Fruit fly (Drosophila melanogaster): ENCODE data around the gene Alp9.

DNA sequence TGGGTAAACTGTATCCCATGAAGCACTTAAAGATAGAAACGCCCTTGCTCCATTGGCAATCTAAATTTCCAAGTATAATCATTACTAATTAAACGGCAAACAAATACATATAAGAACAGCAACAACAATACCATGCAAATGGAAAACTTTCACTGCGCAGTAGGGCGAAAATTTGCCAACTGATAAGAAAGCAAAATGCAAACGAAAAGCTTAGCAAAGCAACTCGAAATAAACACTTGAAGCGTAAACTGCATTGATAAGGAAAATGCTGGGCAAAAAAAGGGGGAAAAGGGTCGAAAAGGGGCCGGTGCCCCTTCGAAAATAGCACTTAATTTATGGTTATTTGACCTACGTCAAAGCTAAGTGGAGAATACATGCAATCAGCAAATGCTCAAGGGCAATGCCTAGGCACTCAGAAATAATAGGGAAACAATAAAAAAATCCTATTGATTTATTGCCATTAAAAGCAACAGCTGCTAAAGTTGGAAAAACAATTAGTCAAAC is 43.3 kb downstream of the Alp9 start:
- TF ChIP-seq CG8478 (optimal IDR thresholded peaks at IDR 0.05) (no peak), psq (optimal IDR thresholded peaks at IDR 0.05) (no peak), usp (GFP tag; optimal IDR thresholded peaks at IDR 0.05) (no peak), EcR (GFP tag; optimal IDR thresholded peaks at IDR 0.05) (no peak)

All from whole organism.